Fruit fly (Drosophila melanogaster): ENCODE measurements around the gene moon.
A peak's percentile ranks its signal among the peaks of the same experiment; 100 is the strongest.

Gene moon

dm6 chrX:12072718-12073117 lies at the start of gene moon:
TSS of gene moon (minus strand) at chrX:12072818.
- no peak for TF ChIP-seq CG8159 (tag; optimal IDR thresholded peaks at IDR 0.05)
- no peak for TF ChIP-seq Pif1A (GFP tag; optimal IDR thresholded peaks at IDR 0.05)
- TF ChIP-seq CG17806 (tag; optimal IDR thresholded peaks at IDR 0.05): no peak
- no peak for TF ChIP-seq CG8301 (tag; optimal IDR thresholded peaks at IDR 0.05)
- no peak for TF ChIP-seq fd96Ca (GFP tag; IDR thresholded peaks at IDR 0.05)
- TF ChIP-seq CG14655 (GFP tag; optimal IDR thresholded peaks at IDR 0.05): no peak
- no peak for TF ChIP-seq Snoo (tag; optimal IDR thresholded peaks at IDR 0.05)
- no peak for TF ChIP-seq CG34367 (tag; optimal IDR thresholded peaks at IDR 0.05)
- no peak for TF ChIP-seq CG12605 (GFP tag; IDR thresholded peaks at IDR 0.05)
- TF ChIP-seq CG10348 (GFP tag; IDR thresholded peaks at IDR 0.05): no peak
- TF ChIP-seq Ets98B (GFP tag; IDR thresholded peaks at IDR 0.05): no peak

dm6 chrX:12119349-12119748 lies 46.7 kb upstream of the moon start:
- TF ChIP-seq CG8301 (tag; optimal IDR thresholded peaks at IDR 0.05): no peak
- no peak for TF ChIP-seq CG15710 (tag; optimal IDR thresholded peaks at IDR 0.05)
- no peak for TF ChIP-seq CG10348 (GFP tag; IDR thresholded peaks at IDR 0.05)
- no peak for TF ChIP-seq CG32121 (GFP tag; IDR thresholded peaks at IDR 0.05)
- no peak for TF ChIP-seq CG9948 (tag; optimal IDR thresholded peaks at IDR 0.05)
- TF ChIP-seq EcR (GFP tag; optimal IDR thresholded peaks at IDR 0.05): no peak
- no peak for TF ChIP-seq fd96Ca (GFP tag; IDR thresholded peaks at IDR 0.05)
- TF ChIP-seq Pif1B (GFP tag; optimal IDR thresholded peaks at IDR 0.05): no peak
- TF ChIP-seq CG12605 (GFP tag; IDR thresholded peaks at IDR 0.05): no peak
- TF ChIP-seq CG13204 (GFP tag; optimal IDR thresholded peaks at IDR 0.05): no peak
- no peak for TF ChIP-seq gl (tag; optimal IDR thresholded peaks at IDR 0.05)
- no peak for TF ChIP-seq CG4496 (GFP tag; IDR thresholded peaks at IDR 0.05)
- TF ChIP-seq Snoo (tag; optimal IDR thresholded peaks at IDR 0.05): no peak
- TF ChIP-seq CG8159 (tag; optimal IDR thresholded peaks at IDR 0.05): no peak
- no peak for TF ChIP-seq CG14655 (GFP tag; optimal IDR thresholded peaks at IDR 0.05)
- TF ChIP-seq Pif1A (GFP tag; optimal IDR thresholded peaks at IDR 0.05): no peak
- no peak for TF ChIP-seq rn (GFP tag; IDR thresholded peaks at IDR 0.05)
- no peak for TF ChIP-seq D1 (tag; optimal IDR thresholded peaks at IDR 0.05)

dm6 chrX:12106900-12107299 lies 34.3 kb upstream of the moon start, which contains the start of gene CG2750:
TSS of gene CG2750 (plus strand) at chrX:12107200.
- no peak for TF ChIP-seq CG32121 (GFP tag; IDR thresholded peaks at IDR 0.05)
- TF ChIP-seq Snoo (tag; optimal IDR thresholded peaks at IDR 0.05): no peak
- TF ChIP-seq Ets98B (GFP tag; IDR thresholded peaks at IDR 0.05): no peak
- TF ChIP-seq CG17806 (tag; optimal IDR thresholded peaks at IDR 0.05): no peak
- TF ChIP-seq EcR (GFP tag; optimal IDR thresholded peaks at IDR 0.05): no peak
- no peak for TF ChIP-seq CG15710 (tag; optimal IDR thresholded peaks at IDR 0.05)
- TF ChIP-seq CG8301 (tag; optimal IDR thresholded peaks at IDR 0.05): no peak
- no peak for TF ChIP-seq CG12605 (GFP tag; IDR thresholded peaks at IDR 0.05)

dm6 chrX:12104219-12104618 lies 31.6 kb upstream of the moon start:
- TF ChIP-seq Pif1B (GFP tag; optimal IDR thresholded peaks at IDR 0.05) (no peak), rn (GFP tag; IDR thresholded peaks at IDR 0.05) (no peak)

dm6 chrX:12103740-12104139 lies 31.1 kb upstream of the moon start, which contains the start of gene CG11356:
TSS of gene CG11356 (minus strand) at chrX:12103840.
- TF ChIP-seq fd96Ca (GFP tag; IDR thresholded peaks at IDR 0.05) (no peak), Pif1A (GFP tag; optimal IDR thresholded peaks at IDR 0.05) (no peak), CG32121 (GFP tag; IDR thresholded peaks at IDR 0.05) (no peak), CG8159 (tag; optimal IDR thresholded peaks at IDR 0.05) (no peak), rn (GFP tag; IDR thresholded peaks at IDR 0.05) (no peak), CG10348 (GFP tag; IDR thresholded peaks at IDR 0.05) (no peak), EcR (GFP tag; optimal IDR thresholded peaks at IDR 0.05) (no peak), CG13204 (GFP tag; optimal IDR thresholded peaks at IDR 0.05) (no peak), CG14655 (GFP tag; optimal IDR thresholded peaks at IDR 0.05) (no peak), Snoo (tag; optimal IDR thresholded peaks at IDR 0.05) (no peak), CG4496 (GFP tag; IDR thresholded peaks at IDR 0.05) (no peak), CG15710 (tag; optimal IDR thresholded peaks at IDR 0.05) (no peak), D1 (tag; optimal IDR thresholded peaks at IDR 0.05) (no peak), CG17806 (tag; optimal IDR thresholded peaks at IDR 0.05) (no peak), gl (tag; optimal IDR thresholded peaks at IDR 0.05) (no peak), Pif1B (GFP tag; optimal IDR thresholded peaks at IDR 0.05) (no peak), CG9948 (tag; optimal IDR thresholded peaks at IDR 0.05) (no peak)

- TF ChIP-seq CG8301 (tag; optimal IDR thresholded peaks at IDR 0.05) (no peak), CG13204 (GFP tag; optimal IDR thresholded peaks at IDR 0.05) (no peak), fd96Ca (GFP tag; IDR thresholded peaks at IDR 0.05) (no peak), Pif1A (GFP tag; optimal IDR thresholded peaks at IDR 0.05) (no peak), Pif1B (GFP tag; optimal IDR thresholded peaks at IDR 0.05) (no peak), EcR (GFP tag; optimal IDR thresholded peaks at IDR 0.05) (no peak), CG10348 (GFP tag; IDR thresholded peaks at IDR 0.05) (no peak), CG34367 (tag; optimal IDR thresholded peaks at IDR 0.05) (no peak), CG14655 (GFP tag; optimal IDR thresholded peaks at IDR 0.05) (no peak), gl (tag; optimal IDR thresholded peaks at IDR 0.05) (no peak), CG12605 (GFP tag; IDR thresholded peaks at IDR 0.05) (no peak), CG17806 (tag; optimal IDR thresholded peaks at IDR 0.05) (no peak), CG15710 (tag; optimal IDR thresholded peaks at IDR 0.05) (no peak), CG9948 (tag; optimal IDR thresholded peaks at IDR 0.05) (peak; percentile 10), CG8159 (tag; optimal IDR thresholded peaks at IDR 0.05) (peak; percentile 29), Snoo (tag; optimal IDR thresholded peaks at IDR 0.05) (no peak), D1 (tag; optimal IDR thresholded peaks at IDR 0.05) (no peak), CG32121 (GFP tag; IDR thresholded peaks at IDR 0.05) (no peak)
Measured at dm6 chrX:12090195-12090784, 17.7 kb upstream of the moon start.

All from whole organism, pupa.